Fruit fly (Drosophila melanogaster) whole organism, embryonic: ENCODE data around the gene CG14650.

Experiments used
- Atf-2 ChIP-seq: fragments of 200-800 bp; sonication (Bioruptor generic); optimal IDR thresholded peaks from 2 replicates; lab custom pipeline; 2016; ENCODE audit warnings: missing biosample characterization, missing genetic modification characterization
- B-H2 ChIP-seq: fragments of 200-800 bp; sonication (Bioruptor generic); optimal IDR thresholded peaks from 2 replicates; lab custom pipeline; 2018; ENCODE audit warnings: missing biosample characterization, mild to moderate bottlenecking, missing genetic modification characterization
- CG10654 ChIP-seq: fragments of 200-800 bp; sonication (Bioruptor generic); optimal IDR thresholded peaks from 2 replicates; lab custom pipeline; 2016; ENCODE audit warnings: missing biosample characterization, missing genetic modification characterization
- CG10959 ChIP-seq: fragments of 200-800 bp; sonication (Bioruptor generic); IDR thresholded peaks from 2 replicates; pipeline ENCODE4 v1.3.6; 2022; ENCODE audit warnings: missing biosample characterization, missing genetic modification characterization
- CG11696 ChIP-seq: fragments of 200-800 bp; sonication (Bioruptor generic); IDR thresholded peaks from 2 replicates; pipeline ENCODE4 v1.3.6; 2022; ENCODE audit warnings: missing biosample characterization, missing genetic modification characterization
- CG12769 ChIP-seq: fragments of 200-800 bp; sonication (Bioruptor generic); optimal IDR thresholded peaks from 2 replicates; lab custom pipeline; 2019; ENCODE audit warnings: missing biosample characterization, mild to moderate bottlenecking, missing genetic modification characterization, moderate library complexity
- CG13624 ChIP-seq: fragments of 200-800 bp; sonication (Bioruptor generic); optimal IDR thresholded peaks from 2 replicates; lab custom pipeline; 2016; ENCODE audit warnings: missing biosample characterization, missing genetic modification characterization
- CG13775 ChIP-seq: fragments of 200-800 bp; sonication (Bioruptor generic); optimal IDR thresholded peaks from 3 replicates; lab custom pipeline; 2017; ENCODE audit warnings: missing biosample characterization, mild to moderate bottlenecking, missing genetic modification characterization
- CG14050 ChIP-seq: fragments of 200-800 bp; sonication (Bioruptor generic); IDR thresholded peaks from 3 replicates; pipeline ENCODE4 v1.3.6; 2022; ENCODE audit warnings: missing biosample characterization, missing genetic modification characterization
- CG15696 ChIP-seq: fragments of 200-800 bp; sonication (Bioruptor generic); optimal IDR thresholded peaks from 2 replicates; lab custom pipeline; 2019; ENCODE audit warnings: missing biosample characterization, mild to moderate bottlenecking, missing genetic modification characterization, moderate library complexity
- CG1647 ChIP-seq: fragments of 200-800 bp; sonication (Bioruptor generic); optimal IDR thresholded peaks from 3 replicates; lab custom pipeline; 2016; ENCODE audit warnings: missing biosample characterization, missing genetic modification characterization
- CG1792 ChIP-seq: fragments of 200-800 bp; sonication (Bioruptor generic); optimal IDR thresholded peaks from 2 replicates; lab custom pipeline; 2016; ENCODE audit warnings: missing biosample characterization, missing genetic modification characterization
- CG18764 ChIP-seq: fragments of 200-800 bp; sonication (Bioruptor generic); optimal IDR thresholded peaks from 3 replicates; lab custom pipeline; 2016; ENCODE audit warnings: missing biosample characterization, missing genetic modification characterization
- CG32767 ChIP-seq: fragments of 200-800 bp; sonication (Bioruptor generic); IDR thresholded peaks from 2 replicates; pipeline ENCODE4 v1.3.6; 2022; ENCODE audit warnings: missing biosample characterization, missing genetic modification characterization
- CG34224 ChIP-seq: fragments of 200-800 bp; sonication (Bioruptor generic); IDR thresholded peaks from 3 replicates; pipeline ENCODE4 v1.3.6; 2022; ENCODE audit warnings: missing biosample characterization, missing genetic modification characterization; ENCODE audit not compliant: partially characterized antibody
- CG34376 ChIP-seq: fragments of 200-800 bp; sonication (Bioruptor generic); optimal IDR thresholded peaks from 2 replicates; lab custom pipeline; 2018; ENCODE audit warnings: missing biosample characterization, mild to moderate bottlenecking, missing genetic modification characterization
- CG3838 ChIP-seq: fragments of 200-800 bp; sonication (Bioruptor generic); optimal IDR thresholded peaks from 3 replicates; lab custom pipeline; 2016; ENCODE audit warnings: missing biosample characterization, missing genetic modification characterization
- CG3847 ChIP-seq: fragments of 200-800 bp; sonication (Bioruptor generic); IDR thresholded peaks from 2 replicates; pipeline ENCODE4 v1.3.6; 2022; ENCODE audit warnings: missing biosample characterization, missing genetic modification characterization
- CG3995 ChIP-seq: fragments of 200-800 bp; sonication (Bioruptor generic); optimal IDR thresholded peaks from 3 replicates; lab custom pipeline; 2016; ENCODE audit warnings: missing biosample characterization, missing genetic modification characterization
- CG5180 ChIP-seq: fragments of 200-800 bp; sonication (Bioruptor generic); optimal IDR thresholded peaks from 3 replicates; lab custom pipeline; 2017; ENCODE audit warnings: missing biosample characterization, missing genetic modification characterization, mild to moderate bottlenecking, moderate library complexity, missing genetic modification reagents
- CG5953 ChIP-seq: fragments of 200-800 bp; sonication (Bioruptor generic); IDR thresholded peaks from 2 replicates; pipeline ENCODE4 v1.3.6; 2022; ENCODE audit warnings: missing biosample characterization, missing genetic modification characterization
- Dip3 ChIP-seq: fragments of 200-800 bp; sonication (Bioruptor generic); optimal IDR thresholded peaks from 3 replicates; lab custom pipeline; 2016; ENCODE audit warnings: missing biosample characterization, missing genetic modification characterization
- Dref ChIP-seq: fragments of 200-800 bp; sonication (Bioruptor generic); IDR thresholded peaks from 2 replicates; pipeline ENCODE4 v1.3.6; 2022; ENCODE audit warnings: missing biosample characterization, missing genetic modification characterization
- Gug ChIP-seq: fragments of 200-800 bp; sonication (Bioruptor generic); IDR thresholded peaks from 4 replicates; pipeline ENCODE4 v1.3.6; 2022; ENCODE audit warnings: missing biosample characterization, missing genetic modification characterization
- HLH54F ChIP-seq: fragments of 200-800 bp; sonication (Bioruptor generic); optimal IDR thresholded peaks from 3 replicates; lab custom pipeline; 2016; ENCODE audit warnings: missing biosample characterization, missing genetic modification characterization
- Hmr ChIP-seq: fragments of 200-800 bp; sonication (Bioruptor generic); optimal IDR thresholded peaks from 3 replicates; lab custom pipeline; 2017; ENCODE audit warnings: mild to moderate bottlenecking, missing biosample characterization, missing genetic modification reagents, missing genetic modification characterization
- Jarid2 ChIP-seq: fragments of 200-800 bp; sonication (Bioruptor generic); optimal IDR thresholded peaks from 3 replicates; lab custom pipeline; 2017; ENCODE audit warnings: mild to moderate bottlenecking, missing biosample characterization, missing genetic modification reagents, missing genetic modification characterization
- Med ChIP-seq: fragments of 200-800 bp; sonication (Bioruptor generic); peaks from one replicate; lab custom pipeline; 2016; ENCODE audit warnings: missing biosample characterization, missing genetic modification characterization, mild to moderate bottlenecking, inconsistent platforms, moderate library complexity
- Pdp1 ChIP-seq, 2 experiments: fragments of 200-800 bp; sonication (Bioruptor generic); optimal IDR thresholded peaks; 3 replicates each; lab custom pipeline; 2016; ENCODE audit warnings: missing biosample characterization in 2 of 2, missing genetic modification characterization in 2 of 2, mild to moderate bottlenecking in 1 of 2, moderate library complexity in 1 of 2
- Poxn ChIP-seq: fragments of 200-800 bp; sonication (Bioruptor generic); IDR thresholded peaks from 2 replicates; pipeline ENCODE4 v1.3.6; 2022; ENCODE audit warnings: missing biosample characterization, missing genetic modification characterization
- Ptx1 ChIP-seq: fragments of 200-800 bp; sonication (Bioruptor generic); IDR thresholded peaks from 2 replicates; pipeline ENCODE4 v1.3.6; 2022; ENCODE audit warnings: missing biosample characterization, missing genetic modification characterization
- Side ChIP-seq: fragments of 200-800 bp; sonication (Bioruptor generic); optimal IDR thresholded peaks from 2 replicates; lab custom pipeline; 2016; ENCODE audit warnings: missing biosample characterization, missing genetic modification characterization
- ash1 ChIP-seq: fragments of 200-800 bp; sonication (Bioruptor generic); optimal IDR thresholded peaks from 2 replicates; lab custom pipeline; 2018; ENCODE audit warnings: missing biosample characterization, mild to moderate bottlenecking, missing genetic modification characterization
- caup ChIP-seq: fragments of 200-800 bp; sonication (Bioruptor generic); optimal IDR thresholded peaks from 3 replicates; lab custom pipeline; 2017; ENCODE audit warnings: missing biosample characterization, mild to moderate bottlenecking, missing genetic modification characterization, moderate library complexity; ENCODE audit not compliant: severe bottlenecking
- dysf ChIP-seq: fragments of 200-800 bp; sonication (Bioruptor generic); IDR thresholded peaks from 3 replicates; pipeline ENCODE4 v1.3.6; 2022; ENCODE audit warnings: missing biosample characterization, missing genetic modification characterization
- exex ChIP-seq: fragments of 200-800 bp; sonication (Bioruptor generic); optimal IDR thresholded peaks from 4 replicates; lab custom pipeline; 2018; ENCODE audit warnings: missing biosample characterization, mild to moderate bottlenecking, missing genetic modification characterization, moderate library complexity
- ftz-f1 ChIP-seq: fragments of 200-800 bp; sonication (Bioruptor generic); optimal IDR thresholded peaks from 2 replicates; lab custom pipeline; 2016; ENCODE audit warnings: missing biosample characterization, missing genetic modification characterization
- gro ChIP-seq: fragments of 200-800 bp; sonication (Bioruptor generic); optimal IDR thresholded peaks from 2 replicates; lab custom pipeline; 2016; ENCODE audit warnings: missing biosample characterization, missing genetic modification characterization
- inv ChIP-seq: fragments of 200-800 bp; sonication (Bioruptor generic); IDR thresholded peaks from 2 replicates; pipeline ENCODE4 v1.3.6; 2022; ENCODE audit warnings: missing biosample characterization, missing genetic modification characterization; ENCODE audit not compliant: partially characterized antibody
- kah ChIP-seq: fragments of 200-800 bp; sonication (Bioruptor generic); optimal IDR thresholded peaks from 2 replicates; lab custom pipeline; 2018; ENCODE audit warnings: missing biosample characterization, mild to moderate bottlenecking, missing genetic modification characterization
- knrl ChIP-seq: fragments of 200-800 bp; sonication (Bioruptor generic); IDR thresholded peaks from 3 replicates; pipeline ENCODE4 v1.3.6; 2022; ENCODE audit warnings: missing biosample characterization, missing genetic modification characterization; ENCODE audit not compliant: partially characterized antibody
- run ChIP-seq: fragments of 200-800 bp; sonication (Bioruptor generic); optimal IDR thresholded peaks from 3 replicates; lab custom pipeline; 2018; ENCODE audit warnings: missing biosample characterization, mild to moderate bottlenecking, missing genetic modification characterization
- sd ChIP-seq: fragments of 200-800 bp; sonication (Bioruptor generic); optimal IDR thresholded peaks from 3 replicates; lab custom pipeline; 2018; ENCODE audit warnings: missing biosample characterization, mild to moderate bottlenecking, missing genetic modification characterization, moderate library complexity
- seq ChIP-seq: fragments of 200-800 bp; sonication (Bioruptor generic); IDR thresholded peaks from 2 replicates; pipeline ENCODE4 v1.3.6; 2022; ENCODE audit warnings: missing biosample characterization, missing genetic modification characterization
- shn ChIP-seq: fragments of 200-800 bp; sonication (Bioruptor generic); optimal IDR thresholded peaks from 3 replicates; lab custom pipeline; 2016; ENCODE audit warnings: missing biosample characterization, missing genetic modification characterization
- ssp ChIP-seq: fragments of 200-800 bp; sonication (Bioruptor generic); IDR thresholded peaks from 2 replicates; pipeline ENCODE4 v1.3.6; 2022; ENCODE audit warnings: missing biosample characterization, missing genetic modification characterization
- usp ChIP-seq: fragments of >200 bp; optimal IDR thresholded peaks from 2 replicates; lab custom pipeline; 2017; ENCODE audit warnings: missing biosample characterization, missing genetic modification characterization

CG14650 gene

DNA sequence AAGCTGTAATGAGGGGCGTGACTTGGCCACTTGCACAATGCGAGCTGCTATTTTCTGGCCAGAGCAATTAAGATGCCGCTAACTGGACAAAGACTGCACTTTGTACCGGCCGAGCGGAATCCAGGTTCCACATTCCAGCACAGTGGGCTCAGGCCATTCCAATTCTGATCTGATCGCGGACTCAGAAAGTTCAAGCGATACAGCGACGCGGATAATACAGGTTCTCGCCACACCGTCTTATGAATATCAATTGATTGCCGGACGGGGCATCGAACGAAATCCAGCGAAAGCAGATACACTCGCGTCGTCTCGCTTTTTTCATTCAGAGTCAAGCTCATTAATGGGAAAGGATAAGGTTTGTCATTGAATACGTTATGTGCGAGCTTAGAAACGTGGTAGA, 31.7 kb downstream of the CG14650 start (continued):
- TF ChIP-seq sd (tag; lab: Kevin White, UChicago) = peak; percentile 91
- no peak for TF ChIP-seq shn (GFP tag; lab: Kevin White, UChicago)
- no peak for TF ChIP-seq HLH54F (GFP tag; lab: Kevin White, UChicago)
- TF ChIP-seq usp (GFP tag; lab: Kevin White, UChicago) = no peak
- no peak for TF ChIP-seq seq (GFP tag; lab: Robert Waterston, UW)
- TF ChIP-seq CG14050 (GFP tag; lab: Robert Waterston, UW) = no peak
- TF ChIP-seq, all 482 proteins: peak for 6

DNA sequence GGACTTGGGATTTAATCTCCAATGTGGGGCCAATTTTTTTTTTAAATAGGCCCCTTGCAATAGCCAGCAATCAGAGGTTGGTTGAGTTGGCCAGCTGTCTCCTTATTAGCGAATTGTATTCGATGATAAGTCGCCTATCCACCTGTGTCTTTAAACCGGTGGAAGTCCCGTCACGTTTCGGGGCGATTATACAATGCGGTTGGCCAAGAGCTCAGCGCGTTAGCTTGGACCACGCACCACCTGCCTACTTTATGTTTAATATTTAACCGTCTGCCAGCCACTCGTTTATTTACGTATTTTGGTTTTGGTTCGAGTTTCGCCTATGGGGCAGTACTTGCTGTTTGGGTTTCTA, 33.5 kb downstream of the CG14650 start:
- TF ChIP-seq CG34376 (GFP tag; lab: Kevin White, UChicago) = no peak
- no peak for TF ChIP-seq B-H2 (GFP tag; lab: Kevin White, UChicago)
- no peak for TF ChIP-seq Side (GFP tag; lab: Kevin White, UChicago)
- peak in 1 of 2 experiments; percentile 92 for TF ChIP-seq Pdp1 (GFP tag; optimal IDR thresholded peaks at IDR 0.05; lab: Kevin White, UChicago)

DNA sequence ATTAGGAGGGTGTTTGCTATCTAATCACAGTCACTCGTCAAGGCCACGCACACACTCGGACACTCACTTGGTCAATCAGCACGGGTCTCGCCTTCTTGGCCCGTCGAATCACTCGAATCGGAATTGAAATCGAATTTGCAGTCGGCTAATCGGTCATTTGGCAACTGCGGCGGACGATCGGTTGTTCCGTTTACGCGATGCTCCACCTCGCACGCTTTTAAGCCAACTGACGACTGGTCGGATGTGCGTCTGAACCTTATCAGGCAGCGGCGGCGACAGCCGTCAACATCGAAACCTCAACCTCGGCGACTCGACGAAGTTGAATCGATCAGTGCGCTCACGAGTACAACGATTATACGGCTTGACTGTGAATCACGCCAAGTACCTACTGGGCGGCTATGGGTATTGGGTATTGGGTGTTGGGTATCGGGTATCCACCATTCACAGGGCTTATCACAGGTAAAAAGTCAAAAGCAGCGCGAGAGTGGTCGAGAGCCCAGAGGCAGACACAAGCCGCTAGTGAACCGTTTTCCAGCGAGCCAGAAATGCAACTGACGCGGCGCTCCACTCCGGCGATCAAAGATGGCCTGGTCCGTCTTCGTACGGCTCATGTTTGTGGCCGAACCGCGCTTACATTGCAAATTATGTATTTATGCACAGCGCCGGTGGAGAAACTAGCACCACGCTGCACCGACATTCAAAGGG, 34.0 kb downstream of the CG14650 start:
- TF ChIP-seq CG10959 (GFP tag; lab: Robert Waterston, UW) (no peak), caup (GFP tag; lab: Kevin White, UChicago) (peak; percentile 32), ash1 (GFP tag; lab: Kevin White, UChicago) (no peak), exex (tag; lab: Kevin White, UChicago) (peak; percentile 94), CG5953 (GFP tag; lab: Robert Waterston, UW) (no peak), CG3838 (GFP tag; lab: Kevin White, UChicago) (no peak), CG12769 (tag; lab: Kevin White, UChicago) (peak; percentile 40), CG13775 (GFP tag; lab: Kevin White, UChicago) (no peak), run (tag; lab: Kevin White, UChicago) (no peak), CG10654 (GFP tag; lab: Kevin White, UChicago) (no peak), CG3847 (no peak), ftz-f1 (GFP tag; lab: Kevin White, UChicago) (peak; percentile 88), Ptx1 (GFP tag; lab: Robert Waterston, UW) (0 out of 2 replicates have a peak, but pooled peaks have one; percentile 21), CG18764 (GFP tag; lab: Kevin White, UChicago) (no peak), gro (GFP tag; lab: Kevin White, UChicago) (peak; percentile 44), Gug (no peak), CG1647 (GFP tag; lab: Kevin White, UChicago) (no peak), CG34224 (peak; percentile 29; the same call in 1 of the 3 replicates), Atf-2 (no peak), ssp (no peak), Jarid2 (GFP tag; lab: Kevin White, UChicago) (peak; percentile 44), CG5180 (peak; percentile 63), dysf (GFP tag; lab: Robert Waterston, UW) (no peak), Dref (GFP tag; lab: Robert Waterston, UW) (no peak), knrl (GFP tag; lab: Robert Waterston, UW) (no peak), kah (GFP tag; lab: Kevin White, UChicago) (no peak), Hmr (peak; percentile 28), CG13624 (GFP tag; lab: Kevin White, UChicago) (no peak), inv (GFP tag; lab: Robert Waterston, UW) (no peak), Poxn (GFP tag; lab: Robert Waterston, UW) (no peak), CG1792 (GFP tag; lab: Kevin White, UChicago) (no peak), CG3995 (GFP tag; lab: Kevin White, UChicago) (no peak), CG32767 (no peak), CG11696 (GFP tag; lab: Robert Waterston, UW) (0 out of 2 replicates have a peak, but pooled peaks have one; percentile 22), Dip3 (GFP tag; lab: Kevin White, UChicago) (no peak), CG15696 (tag; lab: Kevin White, UChicago) (no peak), Med (GFP tag; lab: Kevin White, UChicago) (peak; percentile 85)
